Worm (Caenorhabditis elegans): Measurements from ENCODE around the gene ggtb-1.

Gene ggtb-1

ce11 chrIII:7153747-7154238, 20.2 kb downstream of the ggtb-1 start, which contains the start of gene ogt-1 (continued):
- TF ChIP-seq mdl-1 (tag; optimal IDR thresholded peaks at IDR 0.05) = peak; percentile 87 to 88
- peak; percentile 72 for TF ChIP-seq aha-1 (tag)
- TF ChIP-seq F49E8.2 (tag; optimal IDR thresholded peaks at IDR 0.05; ENCODE audit: borderline replicate concordance) = no peak
- TF ChIP-seq ceh-44 (GFP tag; IDR thresholded peaks at IDR 0.05) = no peak
- TF ChIP-seq lim-7 (GFP tag; IDR thresholded peaks at IDR 0.05) = no peak
- TF ChIP-seq dmd-9 (GFP tag; IDR thresholded peaks at IDR 0.05) = no peak
- TF ChIP-seq mdt-29 (GFP tag; IDR thresholded peaks at IDR 0.05) = no peak
- TF ChIP-seq T20F7.1 (GFP tag; optimal IDR thresholded peaks at IDR 0.05) = peak; percentile 74
- peak; percentile 25; the same call in 1 of the 2 replicates for TF ChIP-seq madf-9 (GFP tag; conservative IDR thresholded peaks at IDR 0.05)
- TF ChIP-seq pha-4 (GFP tag; IDR thresholded peaks at IDR 0.05) = peak; percentile 65; the same call in 1 of the 2 replicates
- TF ChIP-seq pha-4 (tag; optimal IDR thresholded peaks at IDR 0.05) = peak; percentile 91
- no peak for TF ChIP-seq egl-27 (tag; optimal IDR thresholded peaks at IDR 0.05)
- TF ChIP-seq hif-1 (tag; optimal IDR thresholded peaks at IDR 0.05) = peak in 1 of 2 experiments; percentile 65
- TF ChIP-seq ceh-32 (tag; optimal IDR thresholded peaks at IDR 0.05; ENCODE audit: poor library complexity) = no peak
- peak; percentile 17 for TF ChIP-seq nhr-77 (tag; optimal IDR thresholded peaks at IDR 0.05)
- no peak for TF ChIP-seq unc-130 (GFP tag; optimal IDR thresholded peaks at IDR 0.05)
- no peak for TF ChIP-seq ama-1 (optimal IDR thresholded peaks at IDR 0.05)
- TF ChIP-seq Y5F2A.4 (GFP tag; optimal IDR thresholded peaks at IDR 0.05) = no peak
- TF ChIP-seq ztf-11 (tag; optimal IDR thresholded peaks at IDR 0.05) = no peak
- no peak for TF ChIP-seq lin-29 (GFP tag; IDR thresholded peaks at IDR 0.05)
- no peak for TF ChIP-seq gei-8 (GFP tag; optimal IDR thresholded peaks at IDR 0.05)
- no peak for TF ChIP-seq vab-7 (GFP tag; IDR thresholded peaks at IDR 0.05)
- TF ChIP-seq ZK546.5 (tag; optimal IDR thresholded peaks at IDR 0.05) = no peak
- TF ChIP-seq mes-2 (tag; optimal IDR thresholded peaks at IDR 0.05; ENCODE audit: poor library complexity, severe bottlenecking) = peak; percentile 81

- TF ChIP-seq nhr-25 (tag; optimal IDR thresholded peaks at IDR 0.05; ENCODE audit: borderline replicate concordance, insufficient read depth) = no peak
- peak; percentile 71 for TF ChIP-seq dve-1 (tag; optimal IDR thresholded peaks at IDR 0.05; ENCODE audit: insufficient read depth)
- TF ChIP-seq nhr-41 (GFP tag; IDR thresholded peaks at IDR 0.05) = no peak
- no peak for TF ChIP-seq unc-130 (GFP tag; optimal IDR thresholded peaks at IDR 0.05)
- TF ChIP-seq skn-1 (tag; optimal IDR thresholded peaks at IDR 0.05) = no peak
- TF ChIP-seq nhr-42 (GFP tag; IDR thresholded peaks at IDR 0.05) = no peak
- TF ChIP-seq mep-1 (tag; optimal IDR thresholded peaks at IDR 0.05) = peak; percentile 9
- TF ChIP-seq lsy-2 (tag; optimal IDR thresholded peaks at IDR 0.05) = peak in 1 of 2 experiments; percentile 15
- TF ChIP-seq php-3 (GFP tag; IDR thresholded peaks at IDR 0.05) = peak; percentile 52; the same call in 1 of the 2 replicates
- TF ChIP-seq saeg-2 (GFP tag; IDR thresholded peaks at IDR 0.05) = no peak
- TF ChIP-seq zfp-3 (GFP tag; conservative IDR thresholded peaks at IDR 0.05) = no peak
- TF ChIP-seq hlh-30 (tag; optimal IDR thresholded peaks at IDR 0.05; ENCODE audit: insufficient read depth) = peak; percentile 46
- TF ChIP-seq lin-13 (GFP tag; optimal IDR thresholded peaks at IDR 0.05) = no peak
- TF ChIP-seq attf-4 (tag; optimal IDR thresholded peaks at IDR 0.05) = no peak
- TF ChIP-seq daf-16 (GFP tag; optimal IDR thresholded peaks at IDR 0.05) = no peak
- TF ChIP-seq daf-16 (tag; optimal IDR thresholded peaks at IDR 0.05) = peak; percentile 38
- TF ChIP-seq nhr-28 (tag; optimal IDR thresholded peaks at IDR 0.05) = peak; percentile 49
- peak; percentile 25 for TF ChIP-seq nhr-77 (tag; optimal IDR thresholded peaks at IDR 0.05)
- TF ChIP-seq ZK337.2 (GFP tag; IDR thresholded peaks at IDR 0.05) = no peak
- no peak for TF ChIP-seq daf-12 (tag; optimal IDR thresholded peaks at IDR 0.05)
- no peak for TF ChIP-seq Y75B8A.6 (GFP tag; IDR thresholded peaks at IDR 0.05)
- TF ChIP-seq dmd-6 (GFP tag; IDR thresholded peaks at IDR 0.05) = peak; percentile 38
- TF ChIP-seq F49E8.2 (tag; optimal IDR thresholded peaks at IDR 0.05; ENCODE audit: borderline replicate concordance) = no peak
- TF ChIP-seq egl-27 (tag; optimal IDR thresholded peaks at IDR 0.05) = no peak
- TF ChIP-seq mes-2 (tag; optimal IDR thresholded peaks at IDR 0.05; ENCODE audit: poor library complexity, severe bottlenecking) = no peak
- TF ChIP-seq hlh-11 (tag; optimal IDR thresholded peaks at IDR 0.05) = peak; percentile 48
Observed at ce11 chrIII:7154526-7154925, 21.0 kb downstream of the ggtb-1 start.

Measured in whole organism, L4 larva.